Worm (Caenorhabditis elegans) whole organism, L3 larva: Measurements from ENCODE around the gene Y45F10B.8.
"Not testable (repeated sequence)": the region's sequence is repeated elsewhere in the genome, so short reads cannot be mapped to it uniquely, and the experiment has no call there.

Experiments used
- R02D3.7 ChIP-seq: fragments of 150-350 bp; optimal IDR thresholded peaks from 2 replicates; lab custom pipeline; 2014; ENCODE audit warnings: missing biosample characterization, missing genetic modification characterization
- ZK546.5 ChIP-seq: sonication (generic microtip); optimal IDR thresholded peaks from 2 replicates; lab custom pipeline; 2017; ENCODE audit warnings: missing biosample characterization, missing genetic modification characterization
- aly-2 ChIP-seq: fragments of 150-350 bp; optimal IDR thresholded peaks from 2 replicates; lab custom pipeline; 2014; ENCODE audit warnings: missing biosample characterization, missing genetic modification characterization
- ama-1 ChIP-seq: fragments of 150-350 bp; optimal IDR thresholded peaks from 2 replicates; lab custom pipeline; 2018
- ceh-16 ChIP-seq: sonication (generic microtip); optimal IDR thresholded peaks from 2 replicates; lab custom pipeline; 2017; ENCODE audit warnings: missing biosample characterization, missing genetic modification characterization
- ceh-82 ChIP-seq: fragments of 150-350 bp; optimal IDR thresholded peaks from 2 replicates; lab custom pipeline; 2014; ENCODE audit warnings: missing biosample characterization, missing genetic modification characterization
- ceh-9 ChIP-seq: sonication (generic microtip); optimal IDR thresholded peaks from 2 replicates; lab custom pipeline; 2018; ENCODE audit warnings: missing biosample characterization, missing genetic modification characterization
- egl-27 ChIP-seq: sonication (generic microtip); optimal IDR thresholded peaks from 4 replicates; lab custom pipeline; 2017; ENCODE audit warnings: missing biosample characterization, missing genetic modification reagents, missing genetic modification characterization
- egl-5 ChIP-seq: fragments of 150-350 bp; optimal IDR thresholded peaks from 2 replicates; lab custom pipeline; 2017; ENCODE audit warnings: missing biosample characterization, missing genetic modification reagents, missing genetic modification characterization, inconsistent platforms
- elt-1 ChIP-seq: fragments of 150-350 bp; optimal IDR thresholded peaks from 2 replicates; lab custom pipeline; 2014; ENCODE audit warnings: missing biosample characterization, missing genetic modification characterization
- elt-2 ChIP-seq: sonication (generic microtip); optimal IDR thresholded peaks from 2 replicates; lab custom pipeline; 2016; ENCODE audit warnings: missing genetic modification reagents, mild to moderate bottlenecking, missing genetic modification characterization, missing compliant biosample characterization
- elt-3 ChIP-seq, 3 experiments: fragments of 150-350 bp in 1 of 3; sonication (generic microtip) in 2 of 3; optimal IDR thresholded peaks; 2 replicates in 2 of 3; 4 replicates in 1 of 3; lab custom pipeline; 2014 to 2017; ENCODE audit warnings: missing biosample characterization in 3 of 3, missing genetic modification characterization in 3 of 3
- eor-1 ChIP-seq, 2 experiments: fragments of 150-350 bp; optimal IDR thresholded peaks; 2 replicates each; lab custom pipeline; 2014 to 2018; ENCODE audit warnings: missing biosample characterization in 2 of 2, missing genetic modification characterization in 2 of 2
- fkh-2 ChIP-seq: fragments of 150-350 bp; optimal IDR thresholded peaks from 2 replicates; lab custom pipeline; 2014; ENCODE audit warnings: missing biosample characterization, missing genetic modification reagents, missing genetic modification characterization
- fos-1 ChIP-seq: fragments of 150-350 bp; optimal IDR thresholded peaks from 2 replicates; lab custom pipeline; 2014; ENCODE audit warnings: missing biosample characterization, missing genetic modification characterization
- jun-1 ChIP-seq: fragments of 150-350 bp; optimal IDR thresholded peaks from 2 replicates; lab custom pipeline; 2014; ENCODE audit warnings: missing biosample characterization, missing genetic modification reagents, missing genetic modification characterization
- lin-39 ChIP-seq: fragments of 150-350 bp; optimal IDR thresholded peaks from 2 replicates; lab custom pipeline; 2018; ENCODE audit warnings: missing biosample characterization, missing genetic modification reagents, missing genetic modification characterization
- lsy-12 ChIP-seq: sonication (generic microtip); optimal IDR thresholded peaks from 2 replicates; lab custom pipeline; 2016; ENCODE audit warnings: mild to moderate bottlenecking, missing genetic modification characterization, missing compliant biosample characterization
- mdl-1 ChIP-seq: fragments of 150-350 bp; optimal IDR thresholded peaks from 2 replicates; lab custom pipeline; 2014; ENCODE audit warnings: missing biosample characterization, missing genetic modification characterization
- mml-1 ChIP-seq: fragments of 150-350 bp; sonication (generic microtip); optimal IDR thresholded peaks from 3 replicates; lab custom pipeline; 2014; ENCODE audit warnings: missing biosample characterization, missing genetic modification characterization
- nfya-1 ChIP-seq: sonication (generic microtip); optimal IDR thresholded peaks from 2 replicates; lab custom pipeline; 2017; ENCODE audit warnings: missing genetic modification characterization, mild to moderate bottlenecking, missing compliant biosample characterization, antibody characterized with exemption, moderate library complexity; ENCODE audit not compliant: insufficient read depth
- nhr-11 ChIP-seq: fragments of 150-350 bp; optimal IDR thresholded peaks from 2 replicates; lab custom pipeline; 2014; ENCODE audit warnings: missing biosample characterization, missing genetic modification characterization
- nhr-12 ChIP-seq: fragments of 150-350 bp; optimal IDR thresholded peaks from 2 replicates; lab custom pipeline; 2014; ENCODE audit warnings: missing biosample characterization, missing genetic modification characterization
- nhr-23 ChIP-seq: fragments of 150-350 bp; optimal IDR thresholded peaks from 2 replicates; lab custom pipeline; 2014; ENCODE audit warnings: missing biosample characterization, missing genetic modification reagents, missing genetic modification characterization
- nhr-25 ChIP-seq: sonication (generic microtip); optimal IDR thresholded peaks from 2 replicates; lab custom pipeline; 2017; ENCODE audit warnings: missing biosample characterization, missing genetic modification characterization
- nhr-28 ChIP-seq: fragments of 150-350 bp; optimal IDR thresholded peaks from 2 replicates; lab custom pipeline; 2014; ENCODE audit warnings: missing biosample characterization, missing genetic modification characterization
- nhr-67 ChIP-seq: fragments of 150-350 bp; optimal IDR thresholded peaks from 2 replicates; lab custom pipeline; 2014; ENCODE audit warnings: missing biosample characterization, missing genetic modification characterization
- nhr-77 ChIP-seq: fragments of 150-350 bp; optimal IDR thresholded peaks from 2 replicates; lab custom pipeline; 2014; ENCODE audit warnings: missing biosample characterization, missing genetic modification characterization
- pqm-1 ChIP-seq: fragments of 150-350 bp; optimal IDR thresholded peaks from 2 replicates; lab custom pipeline; 2017; ENCODE audit warnings: missing biosample characterization, missing genetic modification characterization, inconsistent platforms
- snpc-4 ChIP-seq: fragments of 150-350 bp; optimal IDR thresholded peaks from 2 replicates; lab custom pipeline; 2014; ENCODE audit warnings: missing biosample characterization, missing genetic modification characterization
- tbx-2 ChIP-seq: sonication (generic microtip); optimal IDR thresholded peaks from 2 replicates; lab custom pipeline; 2016; ENCODE audit warnings: mild to moderate bottlenecking, missing genetic modification characterization, missing compliant biosample characterization
- unc-39 ChIP-seq: sonication (generic microtip); optimal IDR thresholded peaks from 4 replicates; lab custom pipeline; 2017; ENCODE audit warnings: missing biosample characterization, missing genetic modification characterization
- zag-1 ChIP-seq: fragments of 150-350 bp; optimal IDR thresholded peaks from 2 replicates; lab custom pipeline; 2014; ENCODE audit warnings: missing biosample characterization, missing genetic modification characterization
- ztf-4 ChIP-seq: fragments of 150-350 bp; optimal IDR thresholded peaks from 2 replicates; lab custom pipeline; 2014; ENCODE audit warnings: missing biosample characterization, missing genetic modification characterization

Gene Y45F10B.8

DNA sequence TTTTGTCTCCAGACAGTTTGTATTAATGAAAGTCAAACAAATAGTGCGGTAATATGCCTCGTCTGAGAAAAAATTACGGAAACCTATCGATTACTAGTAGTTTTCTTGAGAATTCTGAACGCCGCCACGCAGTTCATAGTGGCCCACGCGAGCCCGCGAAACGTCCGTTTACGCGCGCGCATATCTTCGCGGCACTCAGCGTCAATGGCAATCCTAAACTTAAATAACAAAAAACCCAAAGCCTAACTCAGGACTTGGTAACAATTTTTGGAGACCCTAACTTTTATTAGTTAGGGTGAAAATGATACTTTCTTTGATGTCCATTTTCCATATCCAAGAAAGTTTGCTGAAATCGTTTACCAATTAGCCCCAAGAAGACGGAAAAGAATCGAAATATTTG lies 23.4 kb upstream of the Y45F10B.8 start:
- TF ChIP-seq nfya-1 (tag; lab: Kevin White, UChicago) (no peak), snpc-4 (tag; lab: Kevin White, UChicago) (peak; percentile 40)

DNA sequence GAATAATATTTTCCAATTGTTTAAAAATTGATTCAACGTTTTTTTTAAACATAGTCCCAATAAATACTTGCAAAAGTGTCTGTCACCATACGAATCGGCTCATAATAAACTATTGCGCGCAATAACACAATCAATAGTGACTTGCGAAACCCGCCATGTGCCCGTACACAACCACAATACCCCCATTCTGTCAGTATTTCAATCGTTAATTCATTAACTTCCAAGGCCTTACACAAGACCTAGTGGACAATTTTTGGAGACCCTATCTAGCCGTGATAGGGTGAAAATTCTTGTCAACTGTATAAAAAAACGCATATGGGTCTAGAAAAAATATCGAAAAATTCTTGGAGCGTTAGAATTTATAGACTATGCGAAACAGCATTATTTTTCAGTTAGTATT lies 22.6 kb upstream of the Y45F10B.8 start:
- no peak for TF ChIP-seq pqm-1 (tag; lab: Kevin White, UChicago)
- TF ChIP-seq snpc-4 (tag; lab: Kevin White, UChicago) = peak; percentile 70

DNA sequence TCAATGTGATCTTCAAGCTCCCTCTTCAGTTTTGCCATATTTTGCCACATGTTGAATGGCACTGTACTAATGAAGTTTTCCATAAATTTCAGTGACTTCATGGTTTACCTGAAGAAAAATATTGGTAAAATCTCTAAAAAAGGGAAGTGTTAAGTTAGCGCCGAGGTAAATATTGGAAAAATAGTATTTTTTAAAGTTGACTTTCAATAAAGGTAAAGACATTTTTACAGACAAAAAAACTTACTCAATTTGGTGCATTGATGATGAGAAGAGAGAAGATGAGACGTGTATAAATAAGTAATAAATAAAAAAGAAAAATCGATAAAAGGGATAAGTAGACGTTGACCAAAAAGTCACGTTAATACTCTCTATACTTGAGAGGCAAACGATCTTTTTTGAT lies 19.7 kb upstream of the Y45F10B.8 start, which contains the start of gene Y45F10B.9:
Y45F10B.9 (minus strand) TSS at position 101 of the 400 bp plus-strand sequence.
- not testable (repeated sequence) for TF ChIP-seq eor-1 (tag; optimal IDR thresholded peaks at IDR 0.05; lab: Kevin White, UChicago); nhr-28 (tag; lab: Kevin White, UChicago); egl-27 (tag; lab: Kevin White, UChicago)

DNA sequence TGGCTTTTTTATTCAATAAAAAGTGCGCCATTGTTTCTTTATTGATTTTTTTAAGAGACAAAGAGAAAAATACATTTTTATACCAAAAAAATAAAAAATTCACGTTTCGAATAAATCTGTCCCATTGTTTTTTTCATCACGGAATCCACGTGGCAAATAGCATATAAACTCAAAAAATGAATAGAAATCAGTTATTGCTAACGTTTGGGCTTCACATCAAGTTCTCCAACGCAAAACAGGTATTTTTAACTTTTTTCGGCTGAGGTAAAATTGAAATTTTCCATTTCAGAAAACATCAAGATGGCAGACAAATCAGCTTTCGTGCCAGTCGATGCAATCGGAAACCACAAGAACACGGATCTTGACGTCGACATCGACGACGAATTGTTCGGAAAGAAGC lies 15.3 kb upstream of the Y45F10B.8 start, which contains the start of gene Y45F10B.3:
Y45F10B.3 (plus strand) TSS at position 301 of the 400 bp plus-strand sequence.
- TF ChIP-seq unc-39 (tag; lab: Kevin White, UChicago) (no peak), R02D3.7 (no peak), nhr-77 (tag; lab: Kevin White, UChicago) (no peak), ceh-9 (tag; lab: Kevin White, UChicago) (no peak), ceh-82 (no peak), nhr-25 (tag; lab: Kevin White, UChicago) (no peak), ama-1 (lab: Kevin White, UChicago) (no peak), ZK546.5 (tag; lab: Kevin White, UChicago) (no peak), pqm-1 (tag; lab: Kevin White, UChicago) (no peak), egl-5 (tag; lab: Kevin White, UChicago) (no peak), nhr-11 (tag; lab: Kevin White, UChicago) (no peak), elt-1 (tag; lab: Kevin White, UChicago) (no peak), ceh-16 (tag; lab: Kevin White, UChicago) (no peak), mdl-1 (tag; lab: Kevin White, UChicago) (no peak), aly-2 (tag; lab: Kevin White, UChicago) (no peak), fos-1 (tag; lab: Kevin White, UChicago) (no peak), tbx-2 (tag; lab: Kevin White, UChicago) (no peak)

DNA sequence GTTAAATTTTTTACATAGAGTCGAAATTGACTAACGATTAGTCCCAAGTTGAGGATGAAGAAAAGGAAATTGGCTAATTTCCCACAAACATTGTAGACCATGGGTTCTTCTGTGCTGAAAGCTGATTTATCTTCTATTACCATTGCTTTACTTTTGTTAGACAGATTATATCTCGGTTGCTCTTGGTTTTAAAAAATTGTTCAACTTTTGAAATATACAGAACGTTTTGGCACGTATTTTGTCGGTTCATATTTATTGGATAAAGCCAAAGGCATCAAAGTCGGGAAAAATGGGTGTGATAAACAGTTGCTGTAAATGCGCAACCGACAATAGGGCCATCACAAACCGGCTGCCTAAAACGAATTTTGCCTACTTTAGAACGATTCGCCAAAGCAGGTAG lies 13.6 kb upstream of the Y45F10B.8 start, which contains the start of gene tsp-5:
tsp-5 (minus strand) TSS at position 101 of the 400 bp plus-strand sequence.
- no peak for TF ChIP-seq nfya-1 (tag; lab: Kevin White, UChicago)
- no peak for TF ChIP-seq snpc-4 (tag; lab: Kevin White, UChicago)
- no peak for TF ChIP-seq ceh-82
- no peak for TF ChIP-seq ztf-4 (tag; lab: Kevin White, UChicago)
- no peak for TF ChIP-seq ama-1 (lab: Kevin White, UChicago)
- TF ChIP-seq jun-1 = no peak
- TF ChIP-seq elt-3 (tag; optimal IDR thresholded peaks at IDR 0.05; lab: Kevin White, UChicago) = no peak
- no peak for TF ChIP-seq nhr-23 (tag; lab: Kevin White, UChicago)
- TF ChIP-seq pqm-1 (tag; lab: Kevin White, UChicago) = no peak
- no peak for TF ChIP-seq tbx-2 (tag; lab: Kevin White, UChicago)
- TF ChIP-seq mml-1 (tag; lab: Kevin White, UChicago) = no peak
- no peak for TF ChIP-seq nhr-12

DNA sequence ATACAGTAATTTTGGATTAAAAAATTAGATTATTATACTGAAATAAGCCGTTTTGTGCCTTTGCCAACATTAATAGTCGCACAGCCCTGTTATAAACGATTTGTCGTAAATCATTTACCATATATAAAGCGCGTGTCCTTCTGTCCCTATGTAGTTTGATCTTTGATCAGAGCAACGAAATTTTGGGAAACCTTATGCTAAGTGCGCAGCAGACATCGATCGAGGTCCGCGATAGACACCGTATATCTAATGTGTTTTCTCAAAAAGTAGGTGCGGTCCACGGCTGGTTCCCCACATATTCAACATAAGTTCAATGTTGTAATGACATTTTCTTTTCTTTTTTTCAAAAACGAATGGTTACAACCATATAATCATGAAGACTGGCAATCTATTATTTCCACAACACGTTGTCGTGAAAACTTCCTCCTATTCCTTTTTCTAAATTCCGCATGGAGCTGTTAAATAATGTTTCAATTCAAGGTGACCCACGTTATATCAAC lies 10.5 kb upstream of the Y45F10B.8 start, which contains the start of gene sru-9:
sru-9 (plus strand) TSS at position 450 of the 500 bp plus-strand sequence.
- not testable (repeated sequence) for TF ChIP-seq zag-1 (tag; lab: Kevin White, UChicago); aly-2 (tag; lab: Kevin White, UChicago); elt-2

DNA sequence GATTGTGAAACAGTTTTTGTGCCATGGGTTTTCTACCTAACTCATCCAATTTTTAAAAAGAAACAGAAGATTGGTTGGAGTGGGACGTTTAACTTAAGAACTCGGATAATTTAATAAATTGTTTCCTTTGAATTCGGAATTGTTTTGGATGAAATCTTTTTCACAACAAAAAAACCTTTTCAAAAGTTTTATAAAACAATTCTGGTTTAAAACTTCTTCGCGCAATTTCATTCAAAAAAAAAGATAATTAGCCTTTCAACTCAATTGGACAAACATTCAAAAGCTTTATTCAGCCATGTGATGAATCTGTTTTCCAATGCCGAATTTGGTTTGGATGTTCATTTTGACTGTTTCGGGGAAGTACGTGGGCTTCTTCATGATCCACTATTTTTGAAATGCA lies 9.1 kb upstream of the Y45F10B.8 start, which contains the start of gene Y45F10B.12:
Y45F10B.12 (plus strand) TSS at position 301 of the 400 bp plus-strand sequence.
- TF ChIP-seq nhr-23 (tag; lab: Kevin White, UChicago) = no peak
- no peak for TF ChIP-seq ceh-16 (tag; lab: Kevin White, UChicago)
- TF ChIP-seq elt-2 = no peak
- TF ChIP-seq lsy-12 (tag; lab: Kevin White, UChicago) = no peak
- no peak for TF ChIP-seq fkh-2
- no peak for TF ChIP-seq lin-39 (tag; lab: Kevin White, UChicago)
- no peak for TF ChIP-seq nhr-67 (tag; lab: Kevin White, UChicago)
- no peak for TF ChIP-seq ceh-9 (tag; lab: Kevin White, UChicago)
- TF ChIP-seq egl-27 (tag; lab: Kevin White, UChicago) = no peak
- TF ChIP-seq mml-1 (tag; lab: Kevin White, UChicago) = no peak
- no peak for TF ChIP-seq unc-39 (tag; lab: Kevin White, UChicago)
- TF ChIP-seq nhr-28 (tag; lab: Kevin White, UChicago) = no peak
- TF ChIP-seq snpc-4 (tag; lab: Kevin White, UChicago) = no peak
- TF ChIP-seq, all 47 proteins: peak for 0
